Fruit fly (Drosophila melanogaster): ENCODE results near the gene Toll-9.

Gene Toll-9

DNA sequence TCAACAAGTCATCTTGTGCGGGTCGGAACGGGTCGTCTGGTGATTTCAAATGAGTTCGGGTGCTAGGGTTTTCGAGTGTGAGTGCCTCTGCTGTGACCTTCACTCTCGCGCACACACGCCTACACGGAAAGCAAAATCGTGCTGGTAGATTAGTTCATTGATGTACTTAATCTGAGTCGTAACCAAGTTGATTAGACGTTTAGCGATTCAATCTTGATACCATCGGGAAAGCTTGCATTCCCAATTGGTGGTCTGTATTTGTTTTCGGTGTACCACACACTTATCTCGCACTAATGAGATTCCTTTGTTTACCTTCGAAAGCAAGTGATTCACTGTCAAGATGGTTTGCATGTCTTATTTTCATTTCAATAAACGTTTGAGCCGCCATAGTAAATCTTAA is 22.5 kb upstream of the Toll-9 start (continued):
- TF ChIP-seq CG30403 (GFP tag; optimal IDR thresholded peaks at IDR 0.05) (peak; percentile 31), CG32532 (GFP tag; IDR thresholded peaks at IDR 0.05) (peak; percentile 55; the same call in 1 of the 2 replicates), gro (GFP tag; optimal IDR thresholded peaks at IDR 0.05) (peak; percentile 73), Jarid2 (GFP tag; optimal IDR thresholded peaks at IDR 0.05) (no peak), Gug (GFP tag; IDR thresholded peaks at IDR 0.05) (peak; percentile 22; the same call in 1 of the 4 replicates), tll (GFP tag; optimal IDR thresholded peaks at IDR 0.05) (no peak), usp (GFP tag; optimal IDR thresholded peaks at IDR 0.05) (no peak), CG4360 (GFP tag; IDR thresholded peaks at IDR 0.05) (no peak), knrl (GFP tag; IDR thresholded peaks at IDR 0.05; ENCODE audit: partially characterized antibody) (no peak), Oli (tag; optimal IDR thresholded peaks at IDR 0.05) (peak; percentile 30), HLHmδ (GFP tag; optimal IDR thresholded peaks at IDR 0.05) (no peak), kay (GFP tag; optimal IDR thresholded peaks at IDR 0.05) (peak; percentile 38), chn (GFP tag; optimal IDR thresholded peaks at IDR 0.05) (peak; percentile 18), btn (GFP tag; optimal IDR thresholded peaks at IDR 0.05) (no peak), slou (GFP tag; optimal IDR thresholded peaks at IDR 0.05) (no peak), odd (GFP tag; optimal IDR thresholded peaks at IDR 0.05) (no peak), CG18262 (tag; optimal IDR thresholded peaks at IDR 0.05) (no peak), al (GFP tag; IDR thresholded peaks at IDR 0.05) (no peak), gsb-n (tag; optimal IDR thresholded peaks at IDR 0.05) (no peak), CG4854 (GFP tag; optimal IDR thresholded peaks at IDR 0.05) (no peak), CHES-1-like (GFP tag; optimal IDR thresholded peaks at IDR 0.05) (peak; percentile 36), rib (GFP tag; IDR thresholded peaks at IDR 0.05) (0 out of 2 replicates have a peak, but pooled peaks have one; percentile 19), CG8089 (GFP tag; optimal IDR thresholded peaks at IDR 0.05) (no peak), CG11695 (GFP tag; IDR thresholded peaks at IDR 0.05) (peak; percentile 66), hkb (optimal IDR thresholded peaks at IDR 0.05) (no peak), hkb (GFP tag; IDR thresholded peaks at IDR 0.05) (0 out of 2 replicates have a peak, but pooled peaks have one; percentile 29), CG15514 (GFP tag; optimal IDR thresholded peaks at IDR 0.05) (peak; percentile 40), ham (GFP tag; IDR thresholded peaks at IDR 0.05) (no peak), CoRest (tag; optimal IDR thresholded peaks at IDR 0.05) (peak; percentile 21), CG8924 (tag; optimal IDR thresholded peaks at IDR 0.05) (no peak), Myb (GFP tag; optimal IDR thresholded peaks at IDR 0.05) (peak; percentile 13), Dp (GFP tag; optimal IDR thresholded peaks at IDR 0.05) (no peak), Usf (GFP tag; optimal IDR thresholded peaks at IDR 0.05) (no peak), zfh1 (GFP tag; IDR thresholded peaks at IDR 0.05) (no peak), CG7357 (GFP tag; IDR thresholded peaks at IDR 0.05) (no peak), pita (GFP tag; optimal IDR thresholded peaks at IDR 0.05) (no peak), CG6689 (GFP tag; IDR thresholded peaks at IDR 0.05) (peak; percentile 37; the same call in 1 of the 2 replicates), CG1602 (GFP tag; optimal IDR thresholded peaks at IDR 0.05) (no peak), CG17361 (GFP tag; IDR thresholded peaks at IDR 0.05) (0 out of 3 replicates have a peak, but pooled peaks have one; percentile 17), cwo (GFP tag; optimal IDR thresholded peaks at IDR 0.05) (peak; percentile 89), Ptx1 (GFP tag; IDR thresholded peaks at IDR 0.05) (peak; percentile 57), CG9437 (GFP tag; optimal IDR thresholded peaks at IDR 0.05) (no peak), Bdp1 (GFP tag; optimal IDR thresholded peaks at IDR 0.05) (no peak), phol (tag; optimal IDR thresholded peaks at IDR 0.05) (no peak), CG13287 (GFP tag; IDR thresholded peaks at IDR 0.05; ENCODE audit: partially characterized antibody) (no peak), fu2 (GFP tag; optimal IDR thresholded peaks at IDR 0.05) (no peak), Max (GFP tag; optimal IDR thresholded peaks at IDR 0.05) (peak; percentile 24), br (optimal IDR thresholded peaks at IDR 0.05) (no peak), lab (GFP tag; optimal IDR thresholded peaks at IDR 0.05) (peak; percentile 67), CG15479 (GFP tag; optimal IDR thresholded peaks at IDR 0.05) (peak; percentile 26), Doc2 (GFP tag; IDR thresholded peaks at IDR 0.05) (no peak), CG1233 (GFP tag; optimal IDR thresholded peaks at IDR 0.05) (no peak)

Measured in whole organism, embryonic.